Fruit fly (Drosophila melanogaster) whole organism, wandering third instar larva: Measurements from ENCODE around the gene LManI.

ENCODE experiments used
- CG32264 ChIP-seq: fragments of 200-800 bp; sonication (Bioruptor generic); optimal IDR thresholded peaks from 2 replicates; lab custom pipeline; 2016; ENCODE audit warnings: missing biosample characterization, missing genetic modification characterization
- Dfd ChIP-seq: fragments of >200 bp; optimal IDR thresholded peaks from 2 replicates; lab custom pipeline; 2017; ENCODE audit warnings: missing biosample characterization, missing genetic modification characterization
- Hr83 ChIP-seq: fragments of 200-300 bp; sonication (Bioruptor generic); optimal IDR thresholded peaks from 2 replicates; lab custom pipeline; 2016; ENCODE audit warnings: missing biosample characterization, mild to moderate bottlenecking, missing genetic modification characterization, moderate library complexity; ENCODE audit not compliant: poor library complexity, severe bottlenecking
- Myc ChIP-seq: fragments of >200 bp; optimal IDR thresholded peaks from 2 replicates; lab custom pipeline; 2017
- br ChIP-seq: fragments of 200-800 bp; sonication (Bioruptor generic); optimal IDR thresholded peaks from 2 replicates; lab custom pipeline; 2016; ENCODE audit warnings: missing biosample characterization, missing genetic modification characterization
- dsf ChIP-seq: sonication (Bioruptor generic); optimal IDR thresholded peaks from 2 replicates; lab custom pipeline; 2016; ENCODE audit warnings: missing biosample characterization, missing genetic modification characterization, borderline replicate concordance
- foxo ChIP-seq, 2 experiments: fragments of 200-800 bp; sonication (Bioruptor generic); optimal IDR thresholded peaks; 2 replicates in 1 of 2; 3 replicates in 1 of 2; lab custom pipeline; 2016 to 2017; ENCODE audit warnings: missing biosample characterization in 2 of 2, missing genetic modification characterization in 2 of 2
- fru ChIP-seq: fragments of 200-800 bp; sonication (Bioruptor generic); optimal IDR thresholded peaks from 3 replicates; lab custom pipeline; 2016; ENCODE audit warnings: missing biosample characterization, mild to moderate bottlenecking, missing genetic modification characterization
- h ChIP-seq: fragments of 200-800 bp; sonication (Bioruptor generic); optimal IDR thresholded peaks from 3 replicates; lab custom pipeline; 2016; ENCODE audit warnings: missing biosample characterization, mild to moderate bottlenecking, missing genetic modification characterization
- lola ChIP-seq: fragments of >200 bp; optimal IDR thresholded peaks from 2 replicates; lab custom pipeline; 2017; ENCODE audit warnings: missing biosample characterization, missing genetic modification characterization
- pan ChIP-seq: fragments of >200 bp; optimal IDR thresholded peaks from 2 replicates; lab custom pipeline; 2017
- rgr ChIP-seq: fragments of 200-800 bp; sonication (Bioruptor generic); optimal IDR thresholded peaks from 3 replicates; lab custom pipeline; 2016; ENCODE audit warnings: missing biosample characterization, mild to moderate bottlenecking, missing genetic modification characterization
- usp ChIP-seq: fragments of >200 bp; optimal IDR thresholded peaks from 2 replicates; lab custom pipeline; 2017; ENCODE audit warnings: missing biosample characterization, missing genetic modification characterization

dm6 chr2L:10505345-10505744 lies 48.3 kb upstream of the LManI start:
- TF ChIP-seq foxo (GFP tag; optimal IDR thresholded peaks at IDR 0.05; lab: Kevin White, UChicago) (no peak), Dfd (GFP tag; lab: Kevin White, UChicago) (no peak), CG32264 (GFP tag; lab: Kevin White, UChicago) (no peak), h (GFP tag; lab: Kevin White, UChicago) (no peak), lola (GFP tag; lab: Kevin White, UChicago) (no peak), br (GFP tag; lab: Kevin White, UChicago) (no peak), dsf (GFP tag; lab: Kevin White, UChicago) (no peak), rgr (GFP tag; lab: Kevin White, UChicago) (no peak), Myc (lab: Kevin White, UChicago) (no peak), usp (GFP tag; lab: Kevin White, UChicago) (no peak), Hr83 (GFP tag; lab: Kevin White, UChicago) (no peak), pan (no peak), fru (GFP tag; lab: Kevin White, UChicago) (no peak)
